Worm (Caenorhabditis elegans) whole organism, L2 larva: Measurements from ENCODE around the gene C50F4.6.

ENCODE experiments used
- F13H6.1 ChIP-seq: sonication (generic microtip); optimal IDR thresholded peaks from 2 replicates; lab custom pipeline; 2016; ENCODE audit warnings: missing genetic modification characterization, missing compliant biosample characterization
- lin-11 ChIP-seq: fragments of 150-350 bp; sonication (generic microtip); optimal IDR thresholded peaks from 2 replicates; lab custom pipeline; 2014; ENCODE audit warnings: missing biosample characterization, missing genetic modification characterization, inconsistent platforms, mixed read lengths
- lin-39 ChIP-seq: fragments of 150-350 bp; optimal IDR thresholded peaks from 2 replicates; lab custom pipeline; 2014; ENCODE audit warnings: missing biosample characterization, missing genetic modification reagents, missing genetic modification characterization
- mab-5 ChIP-seq: fragments of 150-350 bp; optimal IDR thresholded peaks from 2 replicates; lab custom pipeline; 2014; ENCODE audit warnings: missing biosample characterization, missing genetic modification characterization
- nhr-12 ChIP-seq: fragments of 150-350 bp; optimal IDR thresholded peaks from 2 replicates; lab custom pipeline; 2014; ENCODE audit warnings: missing biosample characterization, missing genetic modification characterization
- skn-1 ChIP-seq: sonication (generic microtip); optimal IDR thresholded peaks from 2 replicates; lab custom pipeline; 2017; ENCODE audit warnings: missing biosample characterization, missing genetic modification characterization
- zag-1 ChIP-seq: fragments of 150-350 bp; optimal IDR thresholded peaks from 2 replicates; lab custom pipeline; 2014; ENCODE audit warnings: missing biosample characterization, missing genetic modification characterization

- TF ChIP-seq lin-39 = no peak
- TF ChIP-seq F13H6.1 (tag; lab: Kevin White, UChicago) = no peak
- no peak for TF ChIP-seq lin-11
- TF ChIP-seq skn-1 (tag; lab: Kevin White, UChicago) = no peak
- no peak for TF ChIP-seq nhr-12 (tag; lab: Kevin White, UChicago)
- no peak for TF ChIP-seq mab-5 (tag; lab: Kevin White, UChicago)
- no peak for TF ChIP-seq zag-1 (tag; lab: Kevin White, UChicago)
These were observed 4.4 kb upstream of the C50F4.6 start, which contains the start of gene C50F4.16 for ce11 chrV:9541506-9541905.
